Fruit fly (Drosophila melanogaster) whole organism, embryonic: ENCODE results near the gene Alh.
A peak's percentile ranks its signal among the peaks of the same experiment; 100 is the strongest.

ENCODE experiments used
- Asciz ChIP-seq: fragments of 200-800 bp; sonication (Bioruptor generic); optimal IDR thresholded peaks from 2 replicates; lab custom pipeline; 2017; ENCODE audit warnings: missing biosample characterization, mild to moderate bottlenecking, missing genetic modification characterization, missing genetic modification reagents
- Atf6 ChIP-seq: fragments of 200-800 bp; sonication (Bioruptor generic); IDR thresholded peaks from 2 replicates; pipeline ENCODE4 v1.3.6; 2022; ENCODE audit warnings: missing biosample characterization, missing genetic modification characterization
- BtbVII ChIP-seq: fragments of 200-800 bp; sonication (Bioruptor generic); optimal IDR thresholded peaks from 3 replicates; lab custom pipeline; 2017; ENCODE audit warnings: missing biosample characterization, mild to moderate bottlenecking, missing genetic modification characterization
- Bteb2 ChIP-seq: fragments of 200-800 bp; sonication (Bioruptor generic); optimal IDR thresholded peaks from 2 replicates; lab custom pipeline; 2016; ENCODE audit warnings: missing biosample characterization, missing genetic modification characterization
- CG10267 ChIP-seq: fragments of 200-800 bp; sonication (Bioruptor generic); optimal IDR thresholded peaks from 2 replicates; lab custom pipeline; 2018; ENCODE audit warnings: missing biosample characterization, mild to moderate bottlenecking, missing genetic modification characterization, moderate library complexity
- CG10543 ChIP-seq: fragments of 200-800 bp; sonication (Bioruptor generic); optimal IDR thresholded peaks from 3 replicates; lab custom pipeline; 2017; ENCODE audit warnings: missing biosample characterization, mild to moderate bottlenecking, missing genetic modification characterization, moderate library complexity
- CG10959 ChIP-seq: fragments of 200-800 bp; sonication (Bioruptor generic); IDR thresholded peaks from 2 replicates; pipeline ENCODE4 v1.3.6; 2022; ENCODE audit warnings: missing biosample characterization, missing genetic modification characterization
- CG12236 ChIP-seq: fragments of 200-800 bp; sonication (Bioruptor generic); optimal IDR thresholded peaks from 2 replicates; lab custom pipeline; 2016; ENCODE audit warnings: missing biosample characterization, missing genetic modification characterization
- CG12391 ChIP-seq: fragments of 200-800 bp; sonication (Bioruptor generic); optimal IDR thresholded peaks from 3 replicates; lab custom pipeline; 2018; ENCODE audit warnings: missing biosample characterization, mild to moderate bottlenecking, missing genetic modification characterization, moderate library complexity
- CG1603 ChIP-seq: fragments of 200-800 bp; sonication (Bioruptor generic); optimal IDR thresholded peaks from 2 replicates; lab custom pipeline; 2019; ENCODE audit warnings: missing biosample characterization, mild to moderate bottlenecking, missing genetic modification characterization, moderate library complexity
- CG16779 ChIP-seq: fragments of 200-800 bp; sonication (Bioruptor generic); IDR thresholded peaks from 2 replicates; pipeline ENCODE4 v1.3.6; 2022; ENCODE audit warnings: missing biosample characterization, missing genetic modification characterization
- CG16863 ChIP-seq: fragments of 200-800 bp; sonication (Bioruptor generic); optimal IDR thresholded peaks from 3 replicates; lab custom pipeline; 2016; ENCODE audit warnings: missing biosample characterization, missing genetic modification characterization
- CG18619 ChIP-seq: fragments of 200-800 bp; sonication (Bioruptor generic); optimal IDR thresholded peaks from 3 replicates; lab custom pipeline; 2017; ENCODE audit warnings: missing biosample characterization, mild to moderate bottlenecking, missing genetic modification characterization
- CG30403 ChIP-seq: fragments of 200-800 bp; sonication (Bioruptor generic); optimal IDR thresholded peaks from 3 replicates; lab custom pipeline; 2016; ENCODE audit warnings: missing biosample characterization, missing genetic modification characterization
- CG31365 ChIP-seq: fragments of 200-800 bp; sonication (Bioruptor generic); optimal IDR thresholded peaks from 2 replicates; lab custom pipeline; 2018; ENCODE audit warnings: missing biosample characterization, mild to moderate bottlenecking, missing genetic modification characterization
- CG31388 ChIP-seq: fragments of 200-800 bp; sonication (Bioruptor generic); optimal IDR thresholded peaks from 2 replicates; lab custom pipeline; 2016; ENCODE audit warnings: missing biosample characterization, missing genetic modification characterization
- CG32532 ChIP-seq: fragments of 200-800 bp; sonication (Bioruptor generic); IDR thresholded peaks from 2 replicates; pipeline ENCODE4 v1.3.6; 2022; ENCODE audit warnings: missing biosample characterization, missing genetic modification characterization
- CG32772 ChIP-seq: fragments of 200-800 bp; sonication (Bioruptor generic); IDR thresholded peaks from 2 replicates; pipeline ENCODE4 v1.3.6; 2022; ENCODE audit warnings: missing biosample characterization, missing genetic modification characterization
- CG34422 ChIP-seq: fragments of 200-800 bp; sonication (Bioruptor generic); IDR thresholded peaks from 3 replicates; pipeline ENCODE4 v1.3.6; 2022; ENCODE audit warnings: missing biosample characterization, missing genetic modification characterization
- CG3847 ChIP-seq: fragments of 200-800 bp; sonication (Bioruptor generic); IDR thresholded peaks from 2 replicates; pipeline ENCODE4 v1.3.6; 2022; ENCODE audit warnings: missing biosample characterization, missing genetic modification characterization
- CG4424 ChIP-seq: fragments of 200-800 bp; sonication (Bioruptor generic); optimal IDR thresholded peaks from 3 replicates; lab custom pipeline; 2016; ENCODE audit warnings: missing biosample characterization, missing genetic modification characterization
- CG6272 ChIP-seq: fragments of 200-800 bp; sonication (Bioruptor generic); IDR thresholded peaks from 2 replicates; pipeline ENCODE4 v1.3.6; 2022; ENCODE audit warnings: missing biosample characterization, missing genetic modification characterization
- CG6654 ChIP-seq: fragments of 200-800 bp; sonication (Bioruptor generic); optimal IDR thresholded peaks from 2 replicates; lab custom pipeline; 2017; ENCODE audit warnings: missing biosample characterization, mild to moderate bottlenecking, missing genetic modification characterization
- CG6689 ChIP-seq: fragments of 200-800 bp; sonication (Bioruptor generic); IDR thresholded peaks from 2 replicates; pipeline ENCODE4 v1.3.6; 2022; ENCODE audit warnings: missing biosample characterization, missing genetic modification characterization
- D ChIP-seq, 2 experiments: fragments of 200-800 bp in 1 of 2; fragments of >200 bp in 1 of 2; sonication (Bioruptor generic) in 1 of 2; optimal IDR thresholded peaks; 2 replicates in 1 of 2; 3 replicates in 1 of 2; lab custom pipeline; 2017; ENCODE audit warnings: mild to moderate bottlenecking in 1 of 2, missing biosample characterization in 1 of 2, missing genetic modification characterization in 1 of 2, missing genetic modification reagents in 1 of 2
- Dek ChIP-seq: fragments of 200-800 bp; sonication (Bioruptor generic); optimal IDR thresholded peaks from 3 replicates; lab custom pipeline; 2019; ENCODE audit warnings: missing biosample characterization, mild to moderate bottlenecking, missing genetic modification characterization, moderate library complexity
- H2.0 ChIP-seq: fragments of 200-800 bp; sonication (Bioruptor generic); IDR thresholded peaks from 2 replicates; pipeline ENCODE4 v1.3.6; 2022; ENCODE audit warnings: missing biosample characterization, missing genetic modification characterization
- HLH3B ChIP-seq: fragments of 200-800 bp; sonication (Bioruptor generic); IDR thresholded peaks from 2 replicates; pipeline ENCODE4 v1.3.6; 2022; ENCODE audit warnings: missing biosample characterization, missing genetic modification characterization
- Hmr ChIP-seq: fragments of 200-800 bp; sonication (Bioruptor generic); optimal IDR thresholded peaks from 3 replicates; lab custom pipeline; 2017; ENCODE audit warnings: mild to moderate bottlenecking, missing biosample characterization, missing genetic modification reagents, missing genetic modification characterization
- Lpt ChIP-seq: fragments of >200 bp; optimal IDR thresholded peaks from 2 replicates; lab custom pipeline; 2018; ENCODE audit warnings: missing biosample characterization, missing genetic modification characterization
- Rx ChIP-seq: fragments of 200-800 bp; sonication (Bioruptor generic); IDR thresholded peaks from 2 replicates; pipeline ENCODE4 v1.3.6; 2022; ENCODE audit warnings: missing biosample characterization, missing genetic modification characterization
- TFAM ChIP-seq: fragments of 200-800 bp; sonication (Bioruptor generic); optimal IDR thresholded peaks from 2 replicates; lab custom pipeline; 2017; ENCODE audit warnings: missing biosample characterization, missing genetic modification characterization, inconsistent platforms
- aop ChIP-seq: fragments of 200-800 bp; sonication (Bioruptor generic); IDR thresholded peaks from 2 replicates; pipeline ENCODE4 v1.3.6; 2022; ENCODE audit warnings: missing biosample characterization, missing genetic modification characterization
- ap ChIP-seq: fragments of 200-800 bp; sonication (Bioruptor generic); IDR thresholded peaks from 2 replicates; pipeline ENCODE4 v1.3.6; 2022; ENCODE audit warnings: missing biosample characterization, missing genetic modification characterization
- ato ChIP-seq: fragments of 200-800 bp; sonication (Bioruptor generic); IDR thresholded peaks from 2 replicates; pipeline ENCODE4 v1.3.6; 2022; ENCODE audit warnings: missing biosample characterization, missing genetic modification characterization; ENCODE audit not compliant: partially characterized antibody
- az2 ChIP-seq: fragments of 200-800 bp; sonication (Bioruptor generic); optimal IDR thresholded peaks from 3 replicates; lab custom pipeline; 2016; ENCODE audit warnings: missing biosample characterization, missing genetic modification characterization
- bowl ChIP-seq: fragments of 200-800 bp; sonication (Bioruptor generic); IDR thresholded peaks from 2 replicates; pipeline ENCODE4 v1.3.6; 2022; ENCODE audit warnings: missing biosample characterization, missing genetic modification characterization
- croc ChIP-seq: fragments of 200-800 bp; sonication (Bioruptor generic); conservative IDR thresholded peaks from 3 replicates; pipeline ENCODE4 v1.3.6; 2022; ENCODE audit warnings: missing biosample characterization, missing genetic modification characterization
- dysf ChIP-seq: fragments of 200-800 bp; sonication (Bioruptor generic); IDR thresholded peaks from 3 replicates; pipeline ENCODE4 v1.3.6; 2022; ENCODE audit warnings: missing biosample characterization, missing genetic modification characterization
- emc ChIP-seq: fragments of 200-800 bp; sonication (Bioruptor generic); optimal IDR thresholded peaks from 2 replicates; lab custom pipeline; 2016; ENCODE audit warnings: missing biosample characterization, missing genetic modification characterization
- ems ChIP-seq: fragments of 200-800 bp; sonication (Bioruptor generic); optimal IDR thresholded peaks from 3 replicates; lab custom pipeline; 2016; ENCODE audit warnings: missing biosample characterization, missing genetic modification characterization
- fd3F ChIP-seq: fragments of 200-800 bp; sonication (Bioruptor generic); optimal IDR thresholded peaks from 2 replicates; lab custom pipeline; 2018; ENCODE audit warnings: missing biosample characterization, mild to moderate bottlenecking, missing genetic modification characterization, moderate library complexity
- gt ChIP-seq: fragments of 200-800 bp; sonication (Bioruptor generic); IDR thresholded peaks from 2 replicates; pipeline ENCODE4 v1.3.6; 2022; ENCODE audit warnings: missing biosample characterization, missing genetic modification characterization
- kni ChIP-seq: fragments of 200-800 bp; sonication (Bioruptor generic); optimal IDR thresholded peaks from 3 replicates; lab custom pipeline; 2017; ENCODE audit warnings: mild to moderate bottlenecking, missing biosample characterization, missing genetic modification reagents, missing genetic modification characterization
- pb ChIP-seq: fragments of 200-800 bp; sonication (Bioruptor generic); optimal IDR thresholded peaks from 3 replicates; lab custom pipeline; 2016; ENCODE audit warnings: missing biosample characterization, missing genetic modification characterization
- pho ChIP-seq: fragments of 200-800 bp; sonication (Bioruptor generic); optimal IDR thresholded peaks from 2 replicates; lab custom pipeline; 2016; ENCODE audit warnings: missing biosample characterization, missing genetic modification characterization
- pnt ChIP-seq: fragments of 200-800 bp; sonication (Bioruptor generic); optimal IDR thresholded peaks from 3 replicates; lab custom pipeline; 2016; ENCODE audit warnings: missing biosample characterization, missing genetic modification characterization
- ranshi ChIP-seq: fragments of 200-800 bp; sonication (Bioruptor generic); IDR thresholded peaks from 2 replicates; pipeline ENCODE4 v1.3.6; 2022; ENCODE audit warnings: missing biosample characterization, missing genetic modification characterization
- repo ChIP-seq: fragments of 200-800 bp; sonication (Bioruptor generic); optimal IDR thresholded peaks from 2 replicates; lab custom pipeline; 2016; ENCODE audit warnings: missing biosample characterization, missing genetic modification characterization
- so ChIP-seq: fragments of 200-800 bp; sonication (Bioruptor generic); IDR thresholded peaks from 3 replicates; pipeline ENCODE4 v1.3.6; 2022; ENCODE audit warnings: missing biosample characterization, missing genetic modification characterization
- tgo ChIP-seq: fragments of 200-800 bp; sonication (Bioruptor generic); IDR thresholded peaks from 3 replicates; pipeline ENCODE4 v1.3.6; 2022; ENCODE audit warnings: missing biosample characterization, missing genetic modification characterization
- trem ChIP-seq: fragments of 200-800 bp; optimal IDR thresholded peaks from 3 replicates; lab custom pipeline; 2019; ENCODE audit warnings: missing biosample characterization, mild to moderate bottlenecking, missing genetic modification characterization, moderate library complexity

The Alh gene

DNA sequence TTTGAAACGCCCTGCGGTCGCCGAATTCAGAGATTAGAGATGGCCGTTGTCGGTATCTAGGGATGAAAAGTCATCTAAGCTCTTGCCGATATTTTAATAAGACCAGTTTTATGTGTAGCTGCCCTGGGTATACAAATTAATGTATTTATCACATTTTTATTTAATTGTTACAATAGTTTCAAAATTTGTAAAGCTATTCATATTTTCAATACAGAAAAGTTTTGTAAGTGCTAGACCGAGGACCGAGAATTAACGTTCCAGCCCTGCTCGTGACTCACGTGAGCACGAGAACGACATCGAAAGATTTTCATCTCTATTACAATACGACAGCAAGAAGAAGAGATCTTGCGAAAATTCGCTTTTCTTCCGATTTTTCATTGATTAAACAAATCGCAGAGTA, 56.9 kb downstream of the Alh start, which contains the start of the genes CG1105 and CG1965 (continued):
- peak; percentile 87 for TF ChIP-seq gt (GFP tag; lab: Robert Waterston, UW)
- TF ChIP-seq ems: peak; percentile 94
- TF ChIP-seq D (optimal IDR thresholded peaks at IDR 0.05; lab: Kevin White, UChicago): no peak
- TF ChIP-seq D (GFP tag; optimal IDR thresholded peaks at IDR 0.05; lab: Kevin White, UChicago): peak; percentile 85
- peak; percentile 79 for TF ChIP-seq so
- TF ChIP-seq tgo (GFP tag; lab: Robert Waterston, UW): peak; percentile 93
- TF ChIP-seq CG6272 (GFP tag; lab: Robert Waterston, UW): peak; percentile 96
- peak; percentile 86 for TF ChIP-seq ap (GFP tag; lab: Robert Waterston, UW)
- TF ChIP-seq Bteb2: peak; percentile 92
- peak; percentile 98 for TF ChIP-seq CG30403 (GFP tag; lab: Kevin White, UChicago)
- peak; percentile 95 for TF ChIP-seq CG4424 (GFP tag; lab: Kevin White, UChicago)
- TF ChIP-seq ranshi (GFP tag; lab: Robert Waterston, UW): peak; percentile 95
- peak; percentile 95 for TF ChIP-seq pho (GFP tag; lab: Kevin White, UChicago)
- peak; percentile 84 for TF ChIP-seq CG12236 (GFP tag; lab: Kevin White, UChicago)
- peak; percentile 94 for TF ChIP-seq pnt (GFP tag; lab: Kevin White, UChicago)
- TF ChIP-seq emc (GFP tag; lab: Kevin White, UChicago): peak; percentile 85
- TF ChIP-seq croc (GFP tag; lab: Robert Waterston, UW): peak; percentile 93
- peak; percentile 93 for TF ChIP-seq CG1603 (tag; lab: Kevin White, UChicago)
- TF ChIP-seq CG32532 (GFP tag; lab: Robert Waterston, UW): peak; percentile 96
- TF ChIP-seq CG34422 (GFP tag; lab: Robert Waterston, UW): peak; percentile 96
- peak; percentile 86 for TF ChIP-seq ato (GFP tag; lab: Robert Waterston, UW)
- TF ChIP-seq CG6654 (GFP tag; lab: Kevin White, UChicago): peak; percentile 63
- TF ChIP-seq BtbVII: peak; percentile 64
- TF ChIP-seq CG6689 (GFP tag; lab: Robert Waterston, UW): peak; percentile 93
- TF ChIP-seq CG3847 (GFP tag; lab: Robert Waterston, UW): peak; percentile 95
- TF ChIP-seq repo (GFP tag; lab: Kevin White, UChicago): peak; percentile 80
- TF ChIP-seq Dek (tag; lab: Kevin White, UChicago): peak; percentile 87
- TF ChIP-seq Hmr (GFP tag; lab: Kevin White, UChicago): peak; percentile 94
- peak; percentile 97 for TF ChIP-seq CG12391 (tag; lab: Kevin White, UChicago)
- TF ChIP-seq HLH3B (GFP tag; lab: Robert Waterston, UW): peak; percentile 90
- peak; percentile 71 for TF ChIP-seq Asciz (GFP tag; lab: Kevin White, UChicago)
- TF ChIP-seq CG10543 (GFP tag; lab: Kevin White, UChicago): peak; percentile 91
- TF ChIP-seq kni: peak; percentile 46
- TF ChIP-seq H2.0: peak; percentile 93
- peak; percentile 90 for TF ChIP-seq CG31388 (GFP tag; lab: Kevin White, UChicago)
- TF ChIP-seq CG32772 (GFP tag; lab: Robert Waterston, UW): peak; percentile 92
- peak; percentile 87 for TF ChIP-seq CG10959 (GFP tag; lab: Robert Waterston, UW)
- peak; percentile 19 for TF ChIP-seq CG31365 (tag; lab: Kevin White, UChicago)
- peak; percentile 68 for TF ChIP-seq pb (GFP tag; lab: Kevin White, UChicago)
- peak; percentile 88 for TF ChIP-seq CG16863 (GFP tag; lab: Kevin White, UChicago)
- peak; percentile 95 for TF ChIP-seq trem
- peak; percentile 93 for TF ChIP-seq dysf (GFP tag; lab: Robert Waterston, UW)
- peak; percentile 85 for TF ChIP-seq CG18619
- TF ChIP-seq az2 (GFP tag; lab: Kevin White, UChicago): peak; percentile 95
- TF ChIP-seq Atf6: peak; percentile 90
- peak; percentile 73 for TF ChIP-seq aop (GFP tag; lab: Robert Waterston, UW)
- peak; percentile 81 for TF ChIP-seq bowl (GFP tag; lab: Robert Waterston, UW)
- TF ChIP-seq fd3F (GFP tag; lab: Kevin White, UChicago): peak; percentile 90
- peak; percentile 85 for TF ChIP-seq Rx (GFP tag; lab: Robert Waterston, UW)
- TF ChIP-seq CG16779 (GFP tag; lab: Robert Waterston, UW): peak; percentile 72
- TF ChIP-seq Lpt (GFP tag; lab: Kevin White, UChicago): no peak
- TF ChIP-seq TFAM (GFP tag; lab: Kevin White, UChicago): peak; percentile 15
- TF ChIP-seq CG10267 (tag; lab: Kevin White, UChicago): peak; percentile 90
